Fruit fly (Drosophila melanogaster): ENCODE results near the gene CG42590.

The CG42590 gene

dm6 chr3L:8080790-8081189, 11.7 kb upstream of the CG42590 start:
- no peak for TF ChIP-seq gl (tag; optimal IDR thresholded peaks at IDR 0.05)
- no peak for TF ChIP-seq CG14655 (GFP tag; optimal IDR thresholded peaks at IDR 0.05)
- no peak for TF ChIP-seq CG9948 (tag; optimal IDR thresholded peaks at IDR 0.05)
- no peak for TF ChIP-seq CG32121 (GFP tag; IDR thresholded peaks at IDR 0.05)
- TF ChIP-seq CG8301 (tag; optimal IDR thresholded peaks at IDR 0.05) = no peak
- no peak for TF ChIP-seq CG13204 (GFP tag; optimal IDR thresholded peaks at IDR 0.05)
- TF ChIP-seq Pif1B (GFP tag; optimal IDR thresholded peaks at IDR 0.05) = no peak
- TF ChIP-seq CG34367 (tag; optimal IDR thresholded peaks at IDR 0.05) = no peak
- TF ChIP-seq CG15710 (tag; optimal IDR thresholded peaks at IDR 0.05) = no peak
- TF ChIP-seq Ets98B (GFP tag; IDR thresholded peaks at IDR 0.05) = no peak
- TF ChIP-seq EcR (GFP tag; optimal IDR thresholded peaks at IDR 0.05) = no peak
- TF ChIP-seq CG17806 (tag; optimal IDR thresholded peaks at IDR 0.05) = no peak
- no peak for TF ChIP-seq CG4496 (GFP tag; IDR thresholded peaks at IDR 0.05)
- no peak for TF ChIP-seq CG10348 (GFP tag; IDR thresholded peaks at IDR 0.05)
- TF ChIP-seq Pif1A (GFP tag; optimal IDR thresholded peaks at IDR 0.05) = no peak
- no peak for TF ChIP-seq CG8159 (tag; optimal IDR thresholded peaks at IDR 0.05)
- TF ChIP-seq D1 (tag; optimal IDR thresholded peaks at IDR 0.05) = no peak
- TF ChIP-seq Snoo (tag; optimal IDR thresholded peaks at IDR 0.05) = no peak
- TF ChIP-seq rn (GFP tag; IDR thresholded peaks at IDR 0.05) = no peak
- TF ChIP-seq fd96Ca (GFP tag; IDR thresholded peaks at IDR 0.05) = no peak

dm6 chr3L:8079598-8079997, 10.5 kb upstream of the CG42590 start:
- TF ChIP-seq CG10348 (GFP tag; IDR thresholded peaks at IDR 0.05) = no peak
- no peak for TF ChIP-seq CG9948 (tag; optimal IDR thresholded peaks at IDR 0.05)
- no peak for TF ChIP-seq gl (tag; optimal IDR thresholded peaks at IDR 0.05)
- no peak for TF ChIP-seq Pif1A (GFP tag; optimal IDR thresholded peaks at IDR 0.05)
- TF ChIP-seq CG8159 (tag; optimal IDR thresholded peaks at IDR 0.05) = no peak
- no peak for TF ChIP-seq CG4496 (GFP tag; IDR thresholded peaks at IDR 0.05)
- no peak for TF ChIP-seq CG32121 (GFP tag; IDR thresholded peaks at IDR 0.05)
- no peak for TF ChIP-seq Pif1B (GFP tag; optimal IDR thresholded peaks at IDR 0.05)
- TF ChIP-seq fd96Ca (GFP tag; IDR thresholded peaks at IDR 0.05) = no peak
- no peak for TF ChIP-seq CG34367 (tag; optimal IDR thresholded peaks at IDR 0.05)
- TF ChIP-seq Snoo (tag; optimal IDR thresholded peaks at IDR 0.05) = no peak

dm6 chr3L:8077953-8078352, 8.9 kb upstream of the CG42590 start:
- TF ChIP-seq CG12605 (GFP tag; IDR thresholded peaks at IDR 0.05) (no peak), CG9948 (tag; optimal IDR thresholded peaks at IDR 0.05) (no peak), CG17806 (tag; optimal IDR thresholded peaks at IDR 0.05) (no peak)

dm6 chr3L:8077207-8077606, 8.1 kb upstream of the CG42590 start:
- TF ChIP-seq CG13204 (GFP tag; optimal IDR thresholded peaks at IDR 0.05) = no peak
- no peak for TF ChIP-seq CG9948 (tag; optimal IDR thresholded peaks at IDR 0.05)
- no peak for TF ChIP-seq CG34367 (tag; optimal IDR thresholded peaks at IDR 0.05)
- no peak for TF ChIP-seq rn (GFP tag; IDR thresholded peaks at IDR 0.05)
- TF ChIP-seq Pif1A (GFP tag; optimal IDR thresholded peaks at IDR 0.05) = peak; percentile 5
- TF ChIP-seq CG10348 (GFP tag; IDR thresholded peaks at IDR 0.05) = no peak
- peak; percentile 35 for TF ChIP-seq EcR (GFP tag; optimal IDR thresholded peaks at IDR 0.05)
- no peak for TF ChIP-seq fd96Ca (GFP tag; IDR thresholded peaks at IDR 0.05)
- TF ChIP-seq CG8159 (tag; optimal IDR thresholded peaks at IDR 0.05) = no peak
- peak; percentile 64; the same call in 2 of the 3 replicates for TF ChIP-seq CG4496 (GFP tag; IDR thresholded peaks at IDR 0.05)
- no peak for TF ChIP-seq CG14655 (GFP tag; optimal IDR thresholded peaks at IDR 0.05)
- TF ChIP-seq CG12605 (GFP tag; IDR thresholded peaks at IDR 0.05) = peak; percentile 40
- peak; percentile 12 for TF ChIP-seq D1 (tag; optimal IDR thresholded peaks at IDR 0.05)
- peak; percentile 51; the same call in 1 of the 2 replicates for TF ChIP-seq Ets98B (GFP tag; IDR thresholded peaks at IDR 0.05)
- no peak for TF ChIP-seq gl (tag; optimal IDR thresholded peaks at IDR 0.05)
- peak; percentile 39 for TF ChIP-seq Pif1B (GFP tag; optimal IDR thresholded peaks at IDR 0.05)
- TF ChIP-seq Snoo (tag; optimal IDR thresholded peaks at IDR 0.05) = peak; percentile 12
- TF ChIP-seq CG15710 (tag; optimal IDR thresholded peaks at IDR 0.05) = no peak
- peak; percentile 20 for TF ChIP-seq CG8301 (tag; optimal IDR thresholded peaks at IDR 0.05)
- 0 out of 2 replicates have a peak, but pooled peaks have one; percentile 20 for TF ChIP-seq CG32121 (GFP tag; IDR thresholded peaks at IDR 0.05)
- no peak for TF ChIP-seq CG17806 (tag; optimal IDR thresholded peaks at IDR 0.05)

- no peak for TF ChIP-seq CG12605 (GFP tag; IDR thresholded peaks at IDR 0.05)
- peak; percentile 28 for TF ChIP-seq CG17806 (tag; optimal IDR thresholded peaks at IDR 0.05)
- no peak for TF ChIP-seq Ets98B (GFP tag; IDR thresholded peaks at IDR 0.05)
- no peak for TF ChIP-seq rn (GFP tag; IDR thresholded peaks at IDR 0.05)
- peak; percentile 10 for TF ChIP-seq CG8301 (tag; optimal IDR thresholded peaks at IDR 0.05)
- no peak for TF ChIP-seq D1 (tag; optimal IDR thresholded peaks at IDR 0.05)
- TF ChIP-seq Snoo (tag; optimal IDR thresholded peaks at IDR 0.05) = no peak
- TF ChIP-seq CG34367 (tag; optimal IDR thresholded peaks at IDR 0.05) = no peak
- TF ChIP-seq Pif1A (GFP tag; optimal IDR thresholded peaks at IDR 0.05) = peak; percentile 16
- TF ChIP-seq CG13204 (GFP tag; optimal IDR thresholded peaks at IDR 0.05) = no peak
- peak; percentile 41 for TF ChIP-seq CG8159 (tag; optimal IDR thresholded peaks at IDR 0.05)
- TF ChIP-seq EcR (GFP tag; optimal IDR thresholded peaks at IDR 0.05) = no peak
- TF ChIP-seq Pif1B (GFP tag; optimal IDR thresholded peaks at IDR 0.05) = peak; percentile 17
- peak; percentile 21 for TF ChIP-seq CG15710 (tag; optimal IDR thresholded peaks at IDR 0.05)
- 0 out of 3 replicates have a peak, but pooled peaks have one; percentile 27 for TF ChIP-seq CG4496 (GFP tag; IDR thresholded peaks at IDR 0.05)
- no peak for TF ChIP-seq CG32121 (GFP tag; IDR thresholded peaks at IDR 0.05)
- no peak for TF ChIP-seq CG10348 (GFP tag; IDR thresholded peaks at IDR 0.05)
- TF ChIP-seq gl (tag; optimal IDR thresholded peaks at IDR 0.05) = no peak
- TF ChIP-seq fd96Ca (GFP tag; IDR thresholded peaks at IDR 0.05) = no peak
- TF ChIP-seq CG14655 (GFP tag; optimal IDR thresholded peaks at IDR 0.05) = peak; percentile 24
- TF ChIP-seq CG9948 (tag; optimal IDR thresholded peaks at IDR 0.05) = peak; percentile 29
Measured at dm6 chr3L:8076160-8076559, 7.1 kb upstream of the CG42590 start.

dm6 chr3L:8074944-8075343, 5.9 kb upstream of the CG42590 start:
- TF ChIP-seq fd96Ca (GFP tag; IDR thresholded peaks at IDR 0.05) (no peak), gl (tag; optimal IDR thresholded peaks at IDR 0.05) (no peak), CG4496 (GFP tag; IDR thresholded peaks at IDR 0.05) (no peak), CG14655 (GFP tag; optimal IDR thresholded peaks at IDR 0.05) (no peak), CG17806 (tag; optimal IDR thresholded peaks at IDR 0.05) (no peak), Pif1B (GFP tag; optimal IDR thresholded peaks at IDR 0.05) (no peak), rn (GFP tag; IDR thresholded peaks at IDR 0.05) (no peak), CG15710 (tag; optimal IDR thresholded peaks at IDR 0.05) (no peak), CG12605 (GFP tag; IDR thresholded peaks at IDR 0.05) (no peak), Ets98B (GFP tag; IDR thresholded peaks at IDR 0.05) (no peak)
